Fruit fly (Drosophila melanogaster) whole organism, embryonic: ENCODE data around the gene CG32706.

Experiments used
- Atf-2 ChIP-seq: fragments of 200-800 bp; sonication (Bioruptor generic); optimal IDR thresholded peaks from 2 replicates; lab custom pipeline; 2016; ENCODE audit warnings: missing biosample characterization, missing genetic modification characterization
- B-H2 ChIP-seq: fragments of 200-800 bp; sonication (Bioruptor generic); optimal IDR thresholded peaks from 2 replicates; lab custom pipeline; 2018; ENCODE audit warnings: missing biosample characterization, mild to moderate bottlenecking, missing genetic modification characterization
- Bdp1 ChIP-seq: fragments of 200-800 bp; sonication (Bioruptor generic); optimal IDR thresholded peaks from 3 replicates; lab custom pipeline; 2016; ENCODE audit warnings: missing biosample characterization, missing genetic modification characterization
- CG10654 ChIP-seq: fragments of 200-800 bp; sonication (Bioruptor generic); optimal IDR thresholded peaks from 2 replicates; lab custom pipeline; 2016; ENCODE audit warnings: missing biosample characterization, missing genetic modification characterization
- CG11085 ChIP-seq: fragments of 200-800 bp; sonication (Bioruptor generic); IDR thresholded peaks from 2 replicates; pipeline ENCODE4 v1.3.6; 2022; ENCODE audit warnings: missing biosample characterization, missing genetic modification characterization
- CG12155 ChIP-seq: fragments of 200-800 bp; sonication (Bioruptor generic); optimal IDR thresholded peaks from 3 replicates; lab custom pipeline; 2016; ENCODE audit warnings: missing biosample characterization, missing genetic modification characterization
- CG13624 ChIP-seq: fragments of 200-800 bp; sonication (Bioruptor generic); optimal IDR thresholded peaks from 2 replicates; lab custom pipeline; 2016; ENCODE audit warnings: missing biosample characterization, missing genetic modification characterization
- CG14014 ChIP-seq: fragments of 200-800 bp; sonication (Bioruptor generic); IDR thresholded peaks from 2 replicates; pipeline ENCODE4 v1.3.6; 2022; ENCODE audit warnings: missing biosample characterization, missing genetic modification characterization
- CG14710 ChIP-seq: fragments of 200-800 bp; sonication (Bioruptor generic); optimal IDR thresholded peaks from 3 replicates; lab custom pipeline; 2019; ENCODE audit warnings: missing biosample characterization, mild to moderate bottlenecking, missing genetic modification characterization, moderate library complexity
- CG15514 ChIP-seq: fragments of 200-800 bp; sonication (Bioruptor generic); optimal IDR thresholded peaks from 3 replicates; lab custom pipeline; 2017; ENCODE audit warnings: missing biosample characterization, missing genetic modification characterization, mild to moderate bottlenecking, moderate library complexity, missing genetic modification reagents
- CG17829 ChIP-seq: fragments of 200-800 bp; optimal IDR thresholded peaks from 2 replicates; lab custom pipeline; 2019; ENCODE audit warnings: missing biosample characterization, mild to moderate bottlenecking, missing genetic modification characterization, moderate library complexity
- CG17912 ChIP-seq: fragments of 200-800 bp; sonication (Bioruptor generic); optimal IDR thresholded peaks from 2 replicates; lab custom pipeline; 2018; ENCODE audit warnings: missing biosample characterization, mild to moderate bottlenecking, missing genetic modification characterization
- CG18011 ChIP-seq: fragments of 200-800 bp; sonication (Bioruptor generic); optimal IDR thresholded peaks from 2 replicates; lab custom pipeline; 2017; ENCODE audit warnings: missing biosample characterization, missing genetic modification characterization, mild to moderate bottlenecking, moderate library complexity, missing genotype
- CG2116 ChIP-seq: fragments of 200-800 bp; sonication (Bioruptor generic); optimal IDR thresholded peaks from 3 replicates; lab custom pipeline; 2018; ENCODE audit warnings: missing biosample characterization, mild to moderate bottlenecking, missing genetic modification characterization
- CG30020 ChIP-seq: fragments of 200-800 bp; optimal IDR thresholded peaks from 2 replicates; lab custom pipeline; 2019; ENCODE audit warnings: missing biosample characterization, mild to moderate bottlenecking, missing genetic modification characterization, moderate library complexity
- CG30403 ChIP-seq: fragments of 200-800 bp; sonication (Bioruptor generic); optimal IDR thresholded peaks from 3 replicates; lab custom pipeline; 2016; ENCODE audit warnings: missing biosample characterization, missing genetic modification characterization
- CG43689 ChIP-seq: fragments of 200-800 bp; sonication (Bioruptor generic); IDR thresholded peaks from 2 replicates; pipeline ENCODE4 v1.3.6; 2022; ENCODE audit warnings: missing biosample characterization, missing genetic modification characterization
- CG4730 ChIP-seq: fragments of 200-800 bp; sonication (Bioruptor generic); IDR thresholded peaks from 2 replicates; pipeline ENCODE4 v1.3.6; 2022; ENCODE audit warnings: missing biosample characterization, missing genetic modification characterization
- CG4854 ChIP-seq: fragments of 200-800 bp; sonication (Bioruptor generic); optimal IDR thresholded peaks from 2 replicates; lab custom pipeline; 2016; ENCODE audit warnings: missing biosample characterization, missing genetic modification characterization, inconsistent platforms
- CG6272 ChIP-seq: fragments of 200-800 bp; sonication (Bioruptor generic); IDR thresholded peaks from 2 replicates; pipeline ENCODE4 v1.3.6; 2022; ENCODE audit warnings: missing biosample characterization, missing genetic modification characterization
- CG6654 ChIP-seq: fragments of 200-800 bp; sonication (Bioruptor generic); optimal IDR thresholded peaks from 2 replicates; lab custom pipeline; 2017; ENCODE audit warnings: missing biosample characterization, mild to moderate bottlenecking, missing genetic modification characterization
- CG7745 ChIP-seq: fragments of 200-800 bp; sonication (Bioruptor generic); optimal IDR thresholded peaks from 2 replicates; lab custom pipeline; 2018; ENCODE audit warnings: missing biosample characterization, mild to moderate bottlenecking, missing genetic modification characterization, moderate library complexity
- CG8089 ChIP-seq: fragments of 200-800 bp; sonication (Bioruptor generic); optimal IDR thresholded peaks from 3 replicates; lab custom pipeline; 2016; ENCODE audit warnings: missing biosample characterization, missing genetic modification characterization
- CG8359 ChIP-seq: fragments of 200-800 bp; sonication (Bioruptor generic); optimal IDR thresholded peaks from 2 replicates; lab custom pipeline; 2017; ENCODE audit warnings: missing biosample characterization, mild to moderate bottlenecking, missing genetic modification characterization, borderline replicate concordance
- CG9437 ChIP-seq: fragments of 200-800 bp; sonication (Bioruptor generic); optimal IDR thresholded peaks from 2 replicates; lab custom pipeline; 2018; ENCODE audit warnings: missing biosample characterization, mild to moderate bottlenecking, missing genetic modification characterization
- CoRest ChIP-seq: fragments of 200-800 bp; sonication (Bioruptor generic); optimal IDR thresholded peaks from 3 replicates; lab custom pipeline; 2018; ENCODE audit warnings: missing biosample characterization, mild to moderate bottlenecking, missing genetic modification characterization, moderate library complexity
- Dek ChIP-seq: fragments of 200-800 bp; sonication (Bioruptor generic); optimal IDR thresholded peaks from 3 replicates; lab custom pipeline; 2019; ENCODE audit warnings: missing biosample characterization, mild to moderate bottlenecking, missing genetic modification characterization, moderate library complexity
- H2.0 ChIP-seq: fragments of 200-800 bp; sonication (Bioruptor generic); IDR thresholded peaks from 2 replicates; pipeline ENCODE4 v1.3.6; 2022; ENCODE audit warnings: missing biosample characterization, missing genetic modification characterization
- HLH3B ChIP-seq: fragments of 200-800 bp; sonication (Bioruptor generic); IDR thresholded peaks from 2 replicates; pipeline ENCODE4 v1.3.6; 2022; ENCODE audit warnings: missing biosample characterization, missing genetic modification characterization
- HLH54F ChIP-seq: fragments of 200-800 bp; sonication (Bioruptor generic); optimal IDR thresholded peaks from 3 replicates; lab custom pipeline; 2016; ENCODE audit warnings: missing biosample characterization, missing genetic modification characterization
- Hr3 ChIP-seq: fragments of 200-800 bp; sonication (Bioruptor generic); optimal IDR thresholded peaks from 3 replicates; lab custom pipeline; 2016; ENCODE audit warnings: missing biosample characterization, missing genetic modification characterization
- Hsf ChIP-seq: fragments of 200-800 bp; sonication (Bioruptor generic); optimal IDR thresholded peaks from 3 replicates; lab custom pipeline; 2016; ENCODE audit warnings: missing biosample characterization, missing genetic modification characterization
- Lpt ChIP-seq: fragments of >200 bp; optimal IDR thresholded peaks from 2 replicates; lab custom pipeline; 2018; ENCODE audit warnings: missing biosample characterization, missing genetic modification characterization
- Mes4 ChIP-seq: fragments of 200-800 bp; sonication (Bioruptor generic); optimal IDR thresholded peaks from 2 replicates; lab custom pipeline; 2016; ENCODE audit warnings: missing biosample characterization, missing genetic modification characterization
- Sin3A ChIP-seq: fragments of >200 bp; optimal IDR thresholded peaks from 2 replicates; lab custom pipeline; 2018
- Trl ChIP-seq, 3 experiments: fragments of >200 bp in 2 of 3; fragments of 200-800 bp in 1 of 3; sonication (Bioruptor generic) in 1 of 3; optimal IDR thresholded peaks; 2 replicates in 1 of 3; 3 replicates in 2 of 3; lab custom pipeline; 2016 to 2017; ENCODE audit warnings: missing biosample characterization in 1 of 3, missing genetic modification characterization in 1 of 3
- cg ChIP-seq: fragments of 200-800 bp; sonication (Bioruptor generic); optimal IDR thresholded peaks from 3 replicates; lab custom pipeline; 2019; ENCODE audit warnings: missing biosample characterization, mild to moderate bottlenecking, missing genetic modification characterization, moderate library complexity
- dan ChIP-seq: fragments of 200-800 bp; sonication (Bioruptor generic); IDR thresholded peaks from 2 replicates; pipeline ENCODE4 v1.3.6; 2022; ENCODE audit warnings: missing biosample characterization, missing genetic modification characterization
- dpn ChIP-seq, 2 experiments: fragments of 200-800 bp; sonication (Bioruptor generic); optimal IDR thresholded peaks; 3 replicates each; lab custom pipeline; 2016; ENCODE audit warnings: missing biosample characterization in 2 of 2, missing genetic modification characterization in 2 of 2
- hth ChIP-seq: fragments of >200 bp; optimal IDR thresholded peaks from 2 replicates; lab custom pipeline; 2017; ENCODE audit warnings: inconsistent platforms
- nau ChIP-seq: fragments of 200-800 bp; sonication (Bioruptor generic); optimal IDR thresholded peaks from 3 replicates; lab custom pipeline; 2017; ENCODE audit warnings: missing biosample characterization, mild to moderate bottlenecking, missing genetic modification characterization, missing genetic modification reagents
- phol ChIP-seq: fragments of 200-800 bp; sonication (Bioruptor generic); optimal IDR thresholded peaks from 3 replicates; lab custom pipeline; 2018; ENCODE audit warnings: missing biosample characterization, mild to moderate bottlenecking, missing genetic modification characterization, moderate library complexity
- pros ChIP-seq: fragments of 200-800 bp; sonication (Bioruptor generic); optimal IDR thresholded peaks from 3 replicates; lab custom pipeline; 2019; ENCODE audit warnings: missing biosample characterization, mild to moderate bottlenecking, missing genetic modification characterization, moderate library complexity
- ro ChIP-seq: fragments of 200-800 bp; sonication (Bioruptor generic); IDR thresholded peaks from 2 replicates; pipeline ENCODE4 v1.3.6; 2022; ENCODE audit warnings: missing biosample characterization, missing genetic modification characterization
- row ChIP-seq: fragments of 200-800 bp; sonication (Bioruptor generic); IDR thresholded peaks from 3 replicates; pipeline ENCODE4 v1.3.6; 2022; ENCODE audit warnings: missing biosample characterization, missing genetic modification characterization
- sc ChIP-seq, 3 experiments: fragments of >200 bp in 2 of 3; fragments of 200-800 bp in 1 of 3; sonication (Bioruptor generic) in 1 of 3; optimal IDR thresholded peaks; 2 replicates in 2 of 3; 3 replicates in 1 of 3; lab custom pipeline; 2017; ENCODE audit warnings: mild to moderate bottlenecking in 1 of 3, missing biosample characterization in 1 of 3, missing genetic modification characterization in 1 of 3, missing genetic modification reagents in 1 of 3
- sqz ChIP-seq: fragments of 200-800 bp; sonication (Bioruptor generic); optimal IDR thresholded peaks from 3 replicates; lab custom pipeline; 2018; ENCODE audit warnings: missing biosample characterization, mild to moderate bottlenecking, missing genetic modification characterization
- stc ChIP-seq: fragments of 200-800 bp; sonication (Bioruptor generic); IDR thresholded peaks from 2 replicates; pipeline ENCODE4 v1.3.6; 2022; ENCODE audit warnings: missing biosample characterization, missing genetic modification characterization
- trh ChIP-seq: fragments of 200-800 bp; sonication (Bioruptor generic); optimal IDR thresholded peaks from 2 replicates; lab custom pipeline; 2016; ENCODE audit warnings: missing biosample characterization, missing genetic modification characterization
- usp ChIP-seq: fragments of >200 bp; optimal IDR thresholded peaks from 2 replicates; lab custom pipeline; 2017; ENCODE audit warnings: missing biosample characterization, missing genetic modification characterization
- zen2 ChIP-seq: fragments of 200-800 bp; sonication (Bioruptor generic); IDR thresholded peaks from 3 replicates; pipeline ENCODE4 v1.3.6; 2022; ENCODE audit warnings: missing biosample characterization, missing genetic modification characterization; ENCODE audit not compliant: partially characterized antibody

CG32706 gene

DNA sequence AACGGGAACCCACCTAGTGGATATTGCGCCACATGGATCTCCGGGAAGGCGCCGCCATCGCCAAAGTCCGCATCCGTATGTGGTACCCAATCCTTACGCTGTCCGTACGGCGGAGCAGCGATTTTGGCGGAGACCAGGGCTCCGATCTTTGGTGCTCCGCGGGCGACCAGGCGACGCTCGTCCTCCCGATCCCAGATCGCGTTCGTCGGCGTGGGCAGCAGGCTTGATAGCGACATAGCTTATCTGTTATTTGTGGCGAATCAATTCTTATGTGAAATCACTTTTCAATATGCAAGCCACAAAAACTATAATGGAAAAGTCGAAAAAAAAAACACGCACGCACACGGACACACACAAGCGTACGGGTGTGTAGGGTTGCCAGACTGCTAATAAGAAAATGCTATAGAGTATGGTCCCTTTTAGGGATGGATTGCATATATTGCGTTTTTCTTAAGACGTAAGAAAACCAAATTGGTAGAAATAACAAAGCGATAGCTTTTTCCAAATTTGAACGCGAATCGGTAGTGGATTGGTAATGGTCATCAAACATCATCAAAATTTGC, 19.4 kb downstream of the CG32706 start, which contains the start of gene Bx42 (continued):
- TF ChIP-seq Dek (no peak), CG10654 (GFP tag; lab: Kevin White, UChicago) (no peak), CG2116 (GFP tag; lab: Kevin White, UChicago) (no peak), CG15514 (GFP tag; lab: Kevin White, UChicago) (no peak), CG8089 (GFP tag; lab: Kevin White, UChicago) (no peak), stc (GFP tag; lab: Robert Waterston, UW) (no peak), Bdp1 (GFP tag; lab: Kevin White, UChicago) (no peak), CG4730 (GFP tag; lab: Robert Waterston, UW) (0 out of 2 replicates have a peak, but pooled peaks have one; percentile 18), CG43689 (GFP tag; lab: Robert Waterston, UW) (no peak), dan (GFP tag; lab: Robert Waterston, UW) (no peak), B-H2 (GFP tag; lab: Kevin White, UChicago) (no peak), CG14710 (no peak), Sin3A (lab: Kevin White, UChicago) (peak; percentile 1), sqz (GFP tag; lab: Kevin White, UChicago) (no peak), Atf-2 (GFP tag; lab: Kevin White, UChicago) (no peak), nau (no peak), hth (lab: Kevin White, UChicago) (no peak), CoRest (peak; percentile 11), dpn (GFP tag; optimal IDR thresholded peaks at IDR 0.05; lab: Kevin White, UChicago) (peak in 1 of 2 experiments; percentile 28), zen2 (GFP tag; lab: Robert Waterston, UW) (no peak), CG14014 (GFP tag; lab: Robert Waterston, UW) (no peak), row (GFP tag; lab: Robert Waterston, UW) (peak; percentile 71; the same call in 2 of the 3 replicates), Hsf (no peak), CG11085 (no peak), pros (GFP tag; lab: Kevin White, UChicago) (peak; percentile 3), ro (GFP tag; lab: Robert Waterston, UW) (no peak), CG12155 (GFP tag; lab: Kevin White, UChicago) (no peak), CG30403 (peak; percentile 48), trh (GFP tag; lab: Kevin White, UChicago) (no peak), CG9437 (GFP tag; lab: Kevin White, UChicago) (peak; percentile 96), Trl (optimal IDR thresholded peaks at IDR 0.05; lab: Kevin White, UChicago) (no peak), Trl (GFP tag; optimal IDR thresholded peaks at IDR 0.05; lab: Kevin White, UChicago) (peak; percentile 14), CG6654 (GFP tag; lab: Kevin White, UChicago) (no peak), CG17912 (no peak), CG6272 (GFP tag; lab: Robert Waterston, UW) (0 out of 2 replicates have a peak, but pooled peaks have one; percentile 4), HLH3B (no peak), Mes4 (GFP tag; lab: Kevin White, UChicago) (no peak), usp (GFP tag; lab: Kevin White, UChicago) (no peak), phol (peak; percentile 37), CG17829 (tag; lab: Kevin White, UChicago) (no peak), CG4854 (GFP tag; lab: Kevin White, UChicago) (no peak), H2.0 (no peak), cg (GFP tag; lab: Kevin White, UChicago) (peak; percentile 63), HLH54F (GFP tag; lab: Kevin White, UChicago) (no peak), sc (optimal IDR thresholded peaks at IDR 0.05; lab: Kevin White, UChicago) (no peak), sc (GFP tag; optimal IDR thresholded peaks at IDR 0.05; lab: Kevin White, UChicago) (no peak), Lpt (GFP tag; lab: Kevin White, UChicago) (no peak), CG7745 (no peak), CG13624 (GFP tag; lab: Kevin White, UChicago) (peak; percentile 44), CG18011 (GFP tag; lab: Kevin White, UChicago) (no peak), CG8359 (no peak), CG30020 (tag; lab: Kevin White, UChicago) (no peak), Hr3 (GFP tag; lab: Kevin White, UChicago) (no peak)
